Worm (Caenorhabditis elegans): ENCODE measurements around the gene cht-2.

ce11 chrII:8559188-8559587 lies 38.5 kb downstream of the cht-2 start:
- TF ChIP-seq nhr-237 (tag; optimal IDR thresholded peaks at IDR 0.05) (no peak), mdt-29 (GFP tag; IDR thresholded peaks at IDR 0.05) (no peak), unc-130 (GFP tag; optimal IDR thresholded peaks at IDR 0.05) (no peak), snpc-4 (tag; optimal IDR thresholded peaks at IDR 0.05) (no peak), ztf-11 (tag; optimal IDR thresholded peaks at IDR 0.05) (no peak), aha-1 (tag) (no peak), pqm-1 (tag; optimal IDR thresholded peaks at IDR 0.05) (no peak)

Data from whole organism, L4 larva.